Worm (Caenorhabditis elegans) whole organism, L4 larva: Measurements from ENCODE around the gene aman-2.
A peak's percentile ranks its signal among the peaks of the same experiment; 100 is the strongest.

Experiments
- D1046.2 ChIP-seq: fragments of 200-800 bp; sonication (Bioruptor generic); IDR thresholded peaks from 2 replicates; pipeline ENCODE4 v1.3.6; 2022; ENCODE audit warnings: missing genetic modification characterization, missing compliant biosample characterization
- F10B5.3 ChIP-seq: sonication (generic microtip); optimal IDR thresholded peaks from 2 replicates; lab custom pipeline; 2016; ENCODE audit warnings: mild to moderate bottlenecking, missing genetic modification characterization, missing compliant biosample characterization
- F26F4.8 ChIP-seq: fragments of 200-800 bp; sonication (Bioruptor generic); conservative IDR thresholded peaks from 2 replicates; pipeline ENCODE4 v1.3.6; 2022; ENCODE audit warnings: missing genetic modification characterization, missing compliant biosample characterization
- F37D6.2 ChIP-seq: sonication (generic microtip); optimal IDR thresholded peaks from 2 replicates; lab custom pipeline; 2016; ENCODE audit warnings: mild to moderate bottlenecking, missing genetic modification characterization, missing compliant biosample characterization
- F49E8.2 ChIP-seq: sonication (generic microtip); optimal IDR thresholded peaks from 2 replicates; lab custom pipeline; 2016; ENCODE audit warnings: missing compliant biosample characterization, mild to moderate bottlenecking, missing genetic modification characterization, borderline replicate concordance
- T26A8.4 ChIP-seq: fragments of 200-800 bp; sonication (Bioruptor generic); IDR thresholded peaks from 2 replicates; pipeline ENCODE4 v1.3.6; 2022; ENCODE audit warnings: missing genetic modification characterization, missing compliant biosample characterization
- Y48G9A.11 ChIP-seq: fragments of 200-800 bp; sonication (Bioruptor generic); IDR thresholded peaks from 2 replicates; pipeline ENCODE4 v1.3.6; 2022; ENCODE audit warnings: missing genetic modification reagents, missing genetic modification characterization, missing compliant biosample characterization
- Y5F2A.4 ChIP-seq: fragments of 200-800 bp; sonication (Bioruptor generic); optimal IDR thresholded peaks from 2 replicates; lab custom pipeline; 2018; ENCODE audit warnings: mild to moderate bottlenecking, missing genetic modification characterization, missing compliant biosample characterization
- ZK546.5 ChIP-seq, 2 experiments: sonication (generic microtip); optimal IDR thresholded peaks; 2 replicates each; lab custom pipeline; 2017; ENCODE audit warnings: missing biosample characterization in 2 of 2, missing genetic modification characterization in 2 of 2
- aha-1 ChIP-seq: fragments of 150-350 bp; peaks from one replicate; lab custom pipeline; 2014; ENCODE audit warnings: missing biosample characterization, missing genetic modification characterization
- aly-2 ChIP-seq: sonication (generic microtip); optimal IDR thresholded peaks from 2 replicates; lab custom pipeline; 2018; ENCODE audit warnings: missing biosample characterization, missing genetic modification characterization
- arid-1 ChIP-seq: fragments of 200-800 bp; sonication (Bioruptor generic); conservative IDR thresholded peaks from 2 replicates; pipeline ENCODE4 v1.3.6; 2022; ENCODE audit warnings: missing genetic modification reagents, missing genetic modification characterization, missing compliant biosample characterization
- attf-4 ChIP-seq: sonication (generic microtip); optimal IDR thresholded peaks from 3 replicates; lab custom pipeline; 2017; ENCODE audit warnings: missing biosample characterization, missing genetic modification characterization
- ceh-20 ChIP-seq: fragments of 200-800 bp; sonication (Bioruptor generic); IDR thresholded peaks from 2 replicates; pipeline ENCODE4 v1.3.6; 2022; ENCODE audit warnings: missing genetic modification reagents, missing genetic modification characterization, missing compliant biosample characterization
- ceh-28 ChIP-seq: fragments of 150-350 bp; optimal IDR thresholded peaks from 2 replicates; lab custom pipeline; 2014; ENCODE audit warnings: missing biosample characterization, missing genetic modification reagents, missing genetic modification characterization
- ceh-82 ChIP-seq: sonication (generic microtip); optimal IDR thresholded peaks from 2 replicates; lab custom pipeline; 2017; ENCODE audit warnings: missing biosample characterization, missing genetic modification characterization
- cey-2 ChIP-seq: sonication (generic microtip); optimal IDR thresholded peaks from 3 replicates; lab custom pipeline; 2017; ENCODE audit warnings: missing genetic modification characterization, mild to moderate bottlenecking, missing compliant biosample characterization, antibody characterized with exemption, borderline replicate concordance; ENCODE audit not compliant: insufficient read depth
- ctbp-1 ChIP-seq: fragments of 200-800 bp; sonication (Bioruptor generic); IDR thresholded peaks from 2 replicates; pipeline ENCODE4 v1.3.6; 2022; ENCODE audit warnings: missing genetic modification reagents, missing genetic modification characterization, missing compliant biosample characterization
- daf-16 ChIP-seq, 3 experiments: sonication (generic microtip); optimal IDR thresholded peaks; 2 replicates each; lab custom pipeline; 2016 to 2017; ENCODE audit warnings: missing genetic modification characterization in 3 of 3, missing genetic modification reagents in 3 of 3, mild to moderate bottlenecking in 2 of 3, missing compliant biosample characterization in 2 of 3, missing biosample characterization in 1 of 3, moderate library complexity in 1 of 3
- daf-19 ChIP-seq: fragments of 200-800 bp; sonication (Bioruptor generic); conservative IDR thresholded peaks from 2 replicates; pipeline ENCODE4 v1.3.6; 2022; ENCODE audit warnings: missing genetic modification characterization, missing compliant biosample characterization
- daf-8 ChIP-seq: fragments of 200-800 bp; sonication (Bioruptor generic); IDR thresholded peaks from 2 replicates; pipeline ENCODE4 v1.3.6; 2022; ENCODE audit warnings: missing genetic modification characterization, missing compliant biosample characterization
- dmd-6 ChIP-seq: fragments of 200-800 bp; sonication (Bioruptor generic); IDR thresholded peaks from 2 replicates; pipeline ENCODE4 v1.3.6; 2022; ENCODE audit warnings: missing genetic modification reagents, missing genetic modification characterization, missing compliant biosample characterization
- egl-27 ChIP-seq: sonication (generic microtip); optimal IDR thresholded peaks from 3 replicates; lab custom pipeline; 2017; ENCODE audit warnings: missing biosample characterization, missing genetic modification reagents, missing genetic modification characterization
- fkh-10 ChIP-seq: fragments of 150-350 bp; optimal IDR thresholded peaks from 2 replicates; lab custom pipeline; 2014; ENCODE audit warnings: missing biosample characterization, missing genetic modification reagents, missing genetic modification characterization
- hif-1 ChIP-seq, 2 experiments: sonication (generic microtip); optimal IDR thresholded peaks; 2 replicates each; lab custom pipeline; 2016 to 2017; ENCODE audit warnings: missing compliant biosample characterization in 2 of 2, missing genetic modification characterization in 2 of 2, missing genetic modification reagents in 2 of 2, missing genotype in 2 of 2, mild to moderate bottlenecking in 1 of 2
- hlh-30 ChIP-seq: sonication (generic microtip); optimal IDR thresholded peaks from 2 replicates; lab custom pipeline; 2017; ENCODE audit warnings: antibody characterized with exemption, mild to moderate bottlenecking, missing genetic modification characterization, missing compliant biosample characterization; ENCODE audit not compliant: insufficient read depth
- jun-1 ChIP-seq: fragments of 150-350 bp; optimal IDR thresholded peaks from 2 replicates; lab custom pipeline; 2014; ENCODE audit warnings: missing biosample characterization, missing genetic modification reagents, missing genetic modification characterization
- lin-1 ChIP-seq: fragments of 200-800 bp; sonication (Bioruptor generic); IDR thresholded peaks from 2 replicates; pipeline ENCODE4 v1.3.6; 2022; ENCODE audit warnings: missing genetic modification reagents, missing genetic modification characterization, missing compliant biosample characterization
- lin-29 ChIP-seq: fragments of 200-800 bp; sonication (Bioruptor generic); IDR thresholded peaks from 2 replicates; pipeline ENCODE4 v1.3.6; 2022; ENCODE audit warnings: missing genetic modification reagents, missing genetic modification characterization, missing compliant biosample characterization
- lin-38 ChIP-seq: fragments of 200-800 bp; sonication (Bioruptor generic); IDR thresholded peaks from 2 replicates; pipeline ENCODE4 v1.3.6; 2022; ENCODE audit warnings: missing genetic modification reagents, missing genetic modification characterization, missing compliant biosample characterization
- lir-3 ChIP-seq: sonication (generic microtip); optimal IDR thresholded peaks from 2 replicates; lab custom pipeline; 2016; ENCODE audit warnings: mild to moderate bottlenecking, missing genetic modification characterization, missing compliant biosample characterization
- madf-5 ChIP-seq, 2 experiments: fragments of 200-800 bp; sonication (Bioruptor generic); IDR thresholded peaks; 2 replicates each; pipeline ENCODE4 v1.3.6; 2022; ENCODE audit warnings: missing compliant biosample characterization in 2 of 2, missing genetic modification characterization in 2 of 2
- mdl-1 ChIP-seq, 2 experiments: fragments of 150-350 bp in 1 of 2; sonication (generic microtip) in 1 of 2; optimal IDR thresholded peaks; 2 replicates each; lab custom pipeline; 2014 to 2017; ENCODE audit warnings: missing biosample characterization in 2 of 2, missing genetic modification characterization in 2 of 2
- mdt-29 ChIP-seq: fragments of 200-800 bp; sonication (Bioruptor generic); IDR thresholded peaks from 2 replicates; pipeline ENCODE4 v1.3.6; 2022; ENCODE audit warnings: missing genetic modification reagents, missing genetic modification characterization, missing compliant biosample characterization
- mxl-2 ChIP-seq: fragments of 200-800 bp; sonication (Bioruptor generic); conservative IDR thresholded peaks from 2 replicates; pipeline ENCODE4 v1.3.6; 2022; ENCODE audit warnings: missing genetic modification reagents, missing genetic modification characterization, missing compliant biosample characterization
- nhr-11 ChIP-seq: fragments of 150-350 bp; optimal IDR thresholded peaks from 2 replicates; lab custom pipeline; 2014; ENCODE audit warnings: missing biosample characterization, missing genetic modification characterization
- nhr-237 ChIP-seq: sonication (generic microtip); optimal IDR thresholded peaks from 2 replicates; lab custom pipeline; 2017; ENCODE audit warnings: missing biosample characterization, missing genetic modification characterization
- nhr-41 ChIP-seq: fragments of 200-800 bp; sonication (Bioruptor generic); IDR thresholded peaks from 2 replicates; pipeline ENCODE4 v1.3.6; 2022; ENCODE audit warnings: missing genetic modification reagents, missing genetic modification characterization, missing compliant biosample characterization
- nhr-48 ChIP-seq: sonication (generic microtip); optimal IDR thresholded peaks from 2 replicates; lab custom pipeline; 2016; ENCODE audit warnings: mild to moderate bottlenecking, missing genetic modification characterization, missing compliant biosample characterization
- nhr-6 ChIP-seq: fragments of 150-350 bp; optimal IDR thresholded peaks from 2 replicates; lab custom pipeline; 2014; ENCODE audit warnings: missing biosample characterization, missing genetic modification characterization
- pqm-1 ChIP-seq: sonication (generic microtip); optimal IDR thresholded peaks from 2 replicates; lab custom pipeline; 2017; ENCODE audit warnings: missing biosample characterization, missing genetic modification characterization
- rbr-2 ChIP-seq: sonication (generic microtip); optimal IDR thresholded peaks from 2 replicates; lab custom pipeline; 2016; ENCODE audit warnings: missing genotype, missing genetic modification characterization, missing compliant biosample characterization
- spr-1 ChIP-seq: sonication (generic microtip); optimal IDR thresholded peaks from 2 replicates; lab custom pipeline; 2016; ENCODE audit warnings: mild to moderate bottlenecking, missing genetic modification characterization, missing compliant biosample characterization
- spr-3 ChIP-seq: fragments of 200-800 bp; sonication (Bioruptor generic); optimal IDR thresholded peaks from 2 replicates; lab custom pipeline; 2018; ENCODE audit warnings: mild to moderate bottlenecking, missing genetic modification characterization, missing compliant biosample characterization
- tra-1 ChIP-seq: fragments of 200-800 bp; sonication (Bioruptor generic); IDR thresholded peaks from 2 replicates; pipeline ENCODE4 v1.3.6; 2022; ENCODE audit warnings: missing genetic modification reagents, missing genetic modification characterization, missing compliant biosample characterization
- unc-130 ChIP-seq: sonication (generic microtip); optimal IDR thresholded peaks from 2 replicates; lab custom pipeline; 2016; ENCODE audit warnings: missing genetic modification reagents, missing genetic modification characterization, missing compliant biosample characterization
- zag-1 ChIP-seq: fragments of 150-350 bp; optimal IDR thresholded peaks from 2 replicates; lab custom pipeline; 2014; ENCODE audit warnings: missing biosample characterization, missing genetic modification characterization
- zfp-2 ChIP-seq: sonication (generic microtip); optimal IDR thresholded peaks from 2 replicates; lab custom pipeline; 2016; ENCODE audit warnings: mild to moderate bottlenecking, missing genetic modification characterization, missing compliant biosample characterization
- zfp-3 ChIP-seq: fragments of 200-800 bp; sonication (Bioruptor generic); conservative IDR thresholded peaks from 2 replicates; pipeline ENCODE4 v1.3.6; 2022; ENCODE audit warnings: missing genetic modification reagents, missing genetic modification characterization, missing compliant biosample characterization
- zip-11 ChIP-seq: fragments of 200-800 bp; sonication (Bioruptor generic); IDR thresholded peaks from 2 replicates; pipeline ENCODE4 v1.3.6; 2022; ENCODE audit warnings: missing genetic modification characterization, missing compliant biosample characterization
- ztf-11 ChIP-seq: fragments of 150-350 bp; optimal IDR thresholded peaks from 2 replicates; lab custom pipeline; 2014; ENCODE audit warnings: missing biosample characterization, missing genetic modification characterization

The aman-2 gene

ce11 chrV:11885939-11886338, 47.1 kb downstream of the aman-2 start (continued):
- TF ChIP-seq daf-16 (GFP tag; optimal IDR thresholded peaks at IDR 0.05; lab: Kevin White, UChicago) (peak in 1 of 2 experiments; percentile 78), daf-16 (tag; optimal IDR thresholded peaks at IDR 0.05; lab: Kevin White, UChicago) (peak; percentile 97), jun-1 (tag; lab: Kevin White, UChicago) (no peak), lin-1 (peak; percentile 67; the same call in 1 of the 2 replicates), zfp-3 (0 out of 2 replicates have a peak, but pooled peaks have one; percentile 23), ceh-82 (tag; lab: Kevin White, UChicago) (no peak), F10B5.3 (tag; lab: Kevin White, UChicago) (no peak), lin-38 (GFP tag; lab: Robert Waterston, UW) (no peak), fkh-10 (GFP tag; lab: Kevin White, UChicago) (no peak), Y5F2A.4 (no peak), nhr-6 (tag; lab: Kevin White, UChicago) (no peak), ceh-28 (tag; lab: Kevin White, UChicago) (no peak), ZK546.5 (tag; optimal IDR thresholded peaks at IDR 0.05; lab: Kevin White, UChicago) (no peak), nhr-237 (tag; lab: Kevin White, UChicago) (no peak), F49E8.2 (no peak), hif-1 (tag; optimal IDR thresholded peaks at IDR 0.05; lab: Kevin White, UChicago) (peak in 1 of 2 experiments; percentile 40), daf-8 (no peak), unc-130 (GFP tag; lab: Kevin White, UChicago) (no peak), hlh-30 (tag; lab: Kevin White, UChicago) (peak; percentile 91), daf-19 (GFP tag; lab: Robert Waterston, UW) (no peak), mdl-1 (tag; optimal IDR thresholded peaks at IDR 0.05; lab: Kevin White, UChicago) (peak in 1 of 2 experiments; percentile 93), egl-27 (tag; lab: Kevin White, UChicago) (no peak), lir-3 (tag; lab: Kevin White, UChicago) (no peak), zfp-2 (tag; lab: Kevin White, UChicago) (no peak), aha-1 (tag; lab: Kevin White, UChicago) (peak; percentile 19), tra-1 (0 out of 2 replicates have a peak, but pooled peaks have one; percentile 28), rbr-2 (tag; lab: Kevin White, UChicago) (no peak), Y48G9A.11 (GFP tag; lab: Robert Waterston, UW) (no peak), lin-29 (no peak), spr-3 (GFP tag; lab: Kevin White, UChicago) (no peak), arid-1 (GFP tag; lab: Robert Waterston, UW) (no peak), ctbp-1 (GFP tag; lab: Robert Waterston, UW) (no peak), D1046.2 (GFP tag; lab: Robert Waterston, UW) (no peak), T26A8.4 (GFP tag; lab: Robert Waterston, UW) (no peak), zip-11 (no peak), nhr-11 (tag; lab: Kevin White, UChicago) (peak; percentile 46), F37D6.2 (tag; lab: Kevin White, UChicago) (no peak), madf-5 (GFP tag; IDR thresholded peaks at IDR 0.05; lab: Robert Waterston, UW) (no peak), nhr-41 (no peak), nhr-48 (tag; lab: Kevin White, UChicago) (peak; percentile 62), spr-1 (no peak), mdt-29 (GFP tag; lab: Robert Waterston, UW) (peak; percentile 75; the same call in 1 of the 2 replicates), pqm-1 (tag; lab: Kevin White, UChicago) (peak; percentile 61), aly-2 (tag; lab: Kevin White, UChicago) (no peak), mxl-2 (GFP tag; lab: Robert Waterston, UW) (no peak), zag-1 (tag; lab: Kevin White, UChicago) (no peak), cey-2 (tag; lab: Kevin White, UChicago) (no peak), ztf-11 (no peak), dmd-6 (GFP tag; lab: Robert Waterston, UW) (peak; percentile 88), ceh-20 (GFP tag; lab: Robert Waterston, UW) (no peak), attf-4 (no peak), F26F4.8 (no peak)
